Worm (Caenorhabditis elegans) whole organism, young adult: ENCODE results near the gene ints-6.

ENCODE experiments used
- F23B12.7 ChIP-seq: sonication (generic microtip); optimal IDR thresholded peaks from 2 replicates; lab custom pipeline; 2017; ENCODE audit warnings: missing genetic modification characterization, mild to moderate bottlenecking, missing compliant biosample characterization, antibody characterized with exemption, moderate library complexity; ENCODE audit not compliant: insufficient read depth
- ama-1 ChIP-seq, 3 experiments: fragments of 150-350 bp in 1 of 3; sonication (generic microtip) in 2 of 3; optimal IDR thresholded peaks; 2 replicates each; lab custom pipeline; 2014 to 2018; ENCODE audit warnings: missing biosample characterization in 2 of 3, missing genetic modification characterization in 2 of 3, missing genetic modification reagents in 2 of 3
- ceh-100 ChIP-seq: fragments of 200-800 bp; sonication (Bioruptor generic); IDR thresholded peaks from 2 replicates; pipeline ENCODE4 v1.3.6; 2022; ENCODE audit warnings: missing genetic modification reagents, missing genetic modification characterization, missing compliant biosample characterization
- fkh-3 ChIP-seq: sonication (generic microtip); optimal IDR thresholded peaks from 2 replicates; lab custom pipeline; 2016; ENCODE audit warnings: mild to moderate bottlenecking, missing genetic modification characterization, missing compliant biosample characterization
- him-1 ChIP-seq: sonication (generic microtip); optimal IDR thresholded peaks from 2 replicates; lab custom pipeline; 2016; ENCODE audit warnings: missing genotype, missing genetic modification reagents, missing genetic modification characterization, missing compliant biosample characterization
- lin-35 ChIP-seq, 3 experiments: fragments of 150-350 bp in 2 of 3; sonication (generic microtip) in 1 of 3; optimal IDR thresholded peaks; 2 replicates each; lab custom pipeline; 2014 to 2018; ENCODE audit warnings: missing biosample characterization in 3 of 3, missing genetic modification characterization in 3 of 3, missing genetic modification reagents in 3 of 3
- snpc-4 ChIP-seq, 5 experiments: fragments of 150-350 bp in 1 of 5; sonication (generic microtip) in 4 of 5; optimal IDR thresholded peaks; 2 replicates each; lab custom pipeline; 2014 to 2018; ENCODE audit warnings: missing genetic modification characterization in 5 of 5, missing biosample characterization in 3 of 5, antibody characterized with exemption in 2 of 5, mild to moderate bottlenecking in 2 of 5, missing compliant biosample characterization in 2 of 5, missing genotype in 2 of 5, moderate library complexity in 2 of 5, missing genetic modification reagents in 1 of 5
- zim-3 ChIP-seq: sonication (generic microtip); optimal IDR thresholded peaks from 2 replicates; lab custom pipeline; 2017; ENCODE audit warnings: mild to moderate bottlenecking, missing genetic modification characterization, moderate library complexity, missing compliant biosample characterization

DNA sequence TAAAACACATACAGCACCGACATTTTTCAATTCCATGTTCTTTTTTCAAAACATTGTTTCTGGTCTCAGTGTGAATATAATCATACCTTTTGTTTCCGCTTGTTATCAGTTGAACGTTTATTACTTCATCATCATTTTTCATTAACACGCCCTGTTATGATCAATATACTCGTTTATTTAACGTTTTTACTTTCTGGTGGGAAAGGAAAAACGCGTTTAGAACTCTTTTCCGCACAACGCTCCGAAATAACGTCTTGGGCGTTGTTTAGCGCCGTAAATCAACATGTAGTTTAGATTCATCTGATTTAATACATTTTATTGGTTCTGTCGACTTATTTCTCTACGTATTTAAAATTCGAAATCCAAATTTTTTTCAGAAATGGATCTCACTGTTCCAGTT is 33.8 kb downstream of the ints-6 start, which contains the start of gene pgm-3:
- no peak for TF ChIP-seq lin-35 (GFP tag; optimal IDR thresholded peaks at IDR 0.05; lab: Kevin White, UChicago)
- no peak for TF ChIP-seq him-1 (tag; lab: Kevin White, UChicago)
- TF ChIP-seq zim-3 (tag; lab: Kevin White, UChicago) = no peak
- TF ChIP-seq ama-1 (optimal IDR thresholded peaks at IDR 0.05; lab: Kevin White, UChicago) = no peak
- no peak for TF ChIP-seq ama-1 (GFP tag; optimal IDR thresholded peaks at IDR 0.05; lab: Kevin White, UChicago)
- TF ChIP-seq fkh-3 (tag; lab: Kevin White, UChicago) = no peak
- TF ChIP-seq ceh-100 = no peak
- no peak for TF ChIP-seq snpc-4 (GFP tag; optimal IDR thresholded peaks at IDR 0.05; lab: Kevin White, UChicago)
- TF ChIP-seq snpc-4 (tag; optimal IDR thresholded peaks at IDR 0.05; lab: Kevin White, UChicago) = no peak
- TF ChIP-seq F23B12.7 (tag; lab: Kevin White, UChicago) = no peak
